Worm (Caenorhabditis elegans) whole organism, L4 larva: ENCODE measurements around the gene mtm-6.

ENCODE experiments used
- F26F4.8 ChIP-seq: fragments of 200-800 bp; sonication (Bioruptor generic); conservative IDR thresholded peaks from 2 replicates; pipeline ENCODE4 v1.3.6; 2022; ENCODE audit warnings: missing genetic modification characterization, missing compliant biosample characterization
- F44E2.7 ChIP-seq: fragments of 200-800 bp; sonication (Bioruptor generic); IDR thresholded peaks from 2 replicates; pipeline ENCODE4 v2.1.2; 2022; ENCODE audit warnings: missing genetic modification characterization, missing compliant biosample characterization
- T20F7.1 ChIP-seq: fragments of 200-800 bp; sonication (Bioruptor generic); optimal IDR thresholded peaks from 2 replicates; lab custom pipeline; 2018; ENCODE audit warnings: mild to moderate bottlenecking, missing genetic modification characterization, missing compliant biosample characterization
- Y5F2A.4 ChIP-seq: fragments of 200-800 bp; sonication (Bioruptor generic); optimal IDR thresholded peaks from 2 replicates; lab custom pipeline; 2018; ENCODE audit warnings: mild to moderate bottlenecking, missing genetic modification characterization, missing compliant biosample characterization
- ZK337.2 ChIP-seq: fragments of 200-800 bp; sonication (Bioruptor generic); IDR thresholded peaks from 2 replicates; pipeline ENCODE4 v1.3.6; 2022; ENCODE audit warnings: missing genetic modification reagents, missing genetic modification characterization, missing compliant biosample characterization
- ZK546.5 ChIP-seq, 2 experiments: sonication (generic microtip); optimal IDR thresholded peaks; 2 replicates each; lab custom pipeline; 2017; ENCODE audit warnings: missing biosample characterization in 2 of 2, missing genetic modification characterization in 2 of 2
- aly-2 ChIP-seq: sonication (generic microtip); optimal IDR thresholded peaks from 2 replicates; lab custom pipeline; 2018; ENCODE audit warnings: missing biosample characterization, missing genetic modification characterization
- attf-4 ChIP-seq: sonication (generic microtip); optimal IDR thresholded peaks from 3 replicates; lab custom pipeline; 2017; ENCODE audit warnings: missing biosample characterization, missing genetic modification characterization
- ceh-20 ChIP-seq: fragments of 200-800 bp; sonication (Bioruptor generic); IDR thresholded peaks from 2 replicates; pipeline ENCODE4 v1.3.6; 2022; ENCODE audit warnings: missing genetic modification reagents, missing genetic modification characterization, missing compliant biosample characterization
- ceh-28 ChIP-seq: fragments of 150-350 bp; optimal IDR thresholded peaks from 2 replicates; lab custom pipeline; 2014; ENCODE audit warnings: missing biosample characterization, missing genetic modification reagents, missing genetic modification characterization
- ceh-32 ChIP-seq: sonication (generic microtip); optimal IDR thresholded peaks from 2 replicates; lab custom pipeline; 2016; ENCODE audit warnings: mild to moderate bottlenecking, missing genetic modification characterization, missing compliant biosample characterization; ENCODE audit not compliant: poor library complexity
- cey-2 ChIP-seq: sonication (generic microtip); optimal IDR thresholded peaks from 3 replicates; lab custom pipeline; 2017; ENCODE audit warnings: missing genetic modification characterization, mild to moderate bottlenecking, missing compliant biosample characterization, antibody characterized with exemption, borderline replicate concordance; ENCODE audit not compliant: insufficient read depth
- ctbp-1 ChIP-seq: fragments of 200-800 bp; sonication (Bioruptor generic); IDR thresholded peaks from 2 replicates; pipeline ENCODE4 v1.3.6; 2022; ENCODE audit warnings: missing genetic modification reagents, missing genetic modification characterization, missing compliant biosample characterization
- daf-12 ChIP-seq: fragments of 150-350 bp; optimal IDR thresholded peaks from 2 replicates; lab custom pipeline; 2014; ENCODE audit warnings: missing biosample characterization, missing genetic modification reagents, missing genetic modification characterization
- daf-8 ChIP-seq: fragments of 200-800 bp; sonication (Bioruptor generic); IDR thresholded peaks from 2 replicates; pipeline ENCODE4 v1.3.6; 2022; ENCODE audit warnings: missing genetic modification characterization, missing compliant biosample characterization
- dmd-8 ChIP-seq: fragments of 200-800 bp; sonication (Bioruptor generic); IDR thresholded peaks from 2 replicates; pipeline ENCODE4 v1.3.6; 2022; ENCODE audit warnings: missing genetic modification characterization, missing compliant biosample characterization
- duxl-1 ChIP-seq: sonication (generic microtip); optimal IDR thresholded peaks from 2 replicates; lab custom pipeline; 2016; ENCODE audit warnings: mild to moderate bottlenecking, missing genetic modification characterization, moderate library complexity, missing compliant biosample characterization; ENCODE audit not compliant: poor library complexity
- egl-43 ChIP-seq: fragments of 200-800 bp; sonication (Bioruptor generic); IDR thresholded peaks from 2 replicates; pipeline ENCODE4 v1.3.6; 2022; ENCODE audit warnings: missing genetic modification reagents, missing genetic modification characterization, missing compliant biosample characterization
- hif-1 ChIP-seq, 2 experiments: sonication (generic microtip); optimal IDR thresholded peaks; 2 replicates each; lab custom pipeline; 2016 to 2017; ENCODE audit warnings: missing compliant biosample characterization in 2 of 2, missing genetic modification characterization in 2 of 2, missing genetic modification reagents in 2 of 2, missing genotype in 2 of 2, mild to moderate bottlenecking in 1 of 2
- hlh-11 ChIP-seq: fragments of 200-800 bp; sonication (Bioruptor generic); optimal IDR thresholded peaks from 2 replicates; lab custom pipeline; 2018; ENCODE audit warnings: mild to moderate bottlenecking, missing genetic modification characterization, missing compliant biosample characterization
- hlh-30 ChIP-seq: sonication (generic microtip); optimal IDR thresholded peaks from 2 replicates; lab custom pipeline; 2017; ENCODE audit warnings: antibody characterized with exemption, mild to moderate bottlenecking, missing genetic modification characterization, missing compliant biosample characterization; ENCODE audit not compliant: insufficient read depth
- hmg-1.1 ChIP-seq: fragments of 200-800 bp; sonication (Bioruptor generic); IDR thresholded peaks from 2 replicates; pipeline ENCODE4 v1.3.6; 2022; ENCODE audit warnings: missing genetic modification reagents, missing genetic modification characterization, missing compliant biosample characterization
- lim-7 ChIP-seq: fragments of 200-800 bp; sonication (Bioruptor generic); IDR thresholded peaks from 2 replicates; pipeline ENCODE4 v1.3.6; 2022; ENCODE audit warnings: missing genetic modification characterization, missing compliant biosample characterization
- lin-1 ChIP-seq: fragments of 200-800 bp; sonication (Bioruptor generic); IDR thresholded peaks from 2 replicates; pipeline ENCODE4 v1.3.6; 2022; ENCODE audit warnings: missing genetic modification reagents, missing genetic modification characterization, missing compliant biosample characterization
- lir-3 ChIP-seq: sonication (generic microtip); optimal IDR thresholded peaks from 2 replicates; lab custom pipeline; 2016; ENCODE audit warnings: mild to moderate bottlenecking, missing genetic modification characterization, missing compliant biosample characterization
- lsy-2 ChIP-seq, 2 experiments: fragments of 150-350 bp in 1 of 2; sonication (generic microtip) in 1 of 2; optimal IDR thresholded peaks; 2 replicates each; lab custom pipeline; 2014 to 2017; ENCODE audit warnings: missing biosample characterization in 2 of 2, missing genetic modification characterization in 2 of 2
- madf-5 ChIP-seq, 2 experiments: fragments of 200-800 bp; sonication (Bioruptor generic); IDR thresholded peaks; 2 replicates each; pipeline ENCODE4 v1.3.6; 2022; ENCODE audit warnings: missing compliant biosample characterization in 2 of 2, missing genetic modification characterization in 2 of 2
- mdt-29 ChIP-seq: fragments of 200-800 bp; sonication (Bioruptor generic); IDR thresholded peaks from 2 replicates; pipeline ENCODE4 v1.3.6; 2022; ENCODE audit warnings: missing genetic modification reagents, missing genetic modification characterization, missing compliant biosample characterization
- mes-2 ChIP-seq: sonication (generic microtip); optimal IDR thresholded peaks from 2 replicates; lab custom pipeline; 2016; ENCODE audit warnings: missing genotype, mild to moderate bottlenecking, missing genetic modification characterization, missing compliant biosample characterization; ENCODE audit not compliant: poor library complexity, severe bottlenecking
- mxl-2 ChIP-seq: fragments of 200-800 bp; sonication (Bioruptor generic); conservative IDR thresholded peaks from 2 replicates; pipeline ENCODE4 v1.3.6; 2022; ENCODE audit warnings: missing genetic modification reagents, missing genetic modification characterization, missing compliant biosample characterization
- mxl-3 ChIP-seq: fragments of 200-800 bp; sonication (Bioruptor generic); optimal IDR thresholded peaks from 2 replicates; lab custom pipeline; 2018; ENCODE audit warnings: mild to moderate bottlenecking, missing genetic modification characterization, missing compliant biosample characterization
- nhr-10 ChIP-seq: fragments of 150-350 bp; optimal IDR thresholded peaks from 2 replicates; lab custom pipeline; 2014; ENCODE audit warnings: missing biosample characterization, missing genetic modification characterization
- nhr-11 ChIP-seq: fragments of 150-350 bp; optimal IDR thresholded peaks from 2 replicates; lab custom pipeline; 2014; ENCODE audit warnings: missing biosample characterization, missing genetic modification characterization
- nhr-111 ChIP-seq: fragments of 200-800 bp; sonication (Bioruptor generic); optimal IDR thresholded peaks from 2 replicates; lab custom pipeline; 2018; ENCODE audit warnings: mild to moderate bottlenecking, missing genetic modification characterization, missing compliant biosample characterization
- nhr-237 ChIP-seq: sonication (generic microtip); optimal IDR thresholded peaks from 2 replicates; lab custom pipeline; 2017; ENCODE audit warnings: missing biosample characterization, missing genetic modification characterization
- nhr-28 ChIP-seq: fragments of 150-350 bp; optimal IDR thresholded peaks from 2 replicates; lab custom pipeline; 2014; ENCODE audit warnings: missing biosample characterization, missing genetic modification characterization
- nhr-42 ChIP-seq: fragments of 200-800 bp; sonication (Bioruptor generic); IDR thresholded peaks from 2 replicates; pipeline ENCODE4 v1.3.6; 2022; ENCODE audit warnings: missing genetic modification characterization, missing compliant biosample characterization
- nhr-48 ChIP-seq: sonication (generic microtip); optimal IDR thresholded peaks from 2 replicates; lab custom pipeline; 2016; ENCODE audit warnings: mild to moderate bottlenecking, missing genetic modification characterization, missing compliant biosample characterization
- nhr-6 ChIP-seq: fragments of 150-350 bp; optimal IDR thresholded peaks from 2 replicates; lab custom pipeline; 2014; ENCODE audit warnings: missing biosample characterization, missing genetic modification characterization
- nhr-77 ChIP-seq: fragments of 150-350 bp; optimal IDR thresholded peaks from 2 replicates; lab custom pipeline; 2014; ENCODE audit warnings: missing biosample characterization, missing genetic modification characterization
- pqm-1 ChIP-seq: sonication (generic microtip); optimal IDR thresholded peaks from 2 replicates; lab custom pipeline; 2017; ENCODE audit warnings: missing biosample characterization, missing genetic modification characterization
- skn-1 ChIP-seq: fragments of 150-350 bp; optimal IDR thresholded peaks from 2 replicates; lab custom pipeline; 2014; ENCODE audit warnings: missing biosample characterization, missing genetic modification characterization
- snpc-1.2 ChIP-seq: fragments of 200-800 bp; sonication (Bioruptor generic); IDR thresholded peaks from 2 replicates; pipeline ENCODE4 v1.3.6; 2022; ENCODE audit warnings: missing genetic modification reagents, missing genetic modification characterization, missing compliant biosample characterization
- tag-97 ChIP-seq: fragments of 200-800 bp; sonication (Bioruptor generic); IDR thresholded peaks from 2 replicates; pipeline ENCODE4 v1.3.6; 2022; ENCODE audit warnings: missing genetic modification characterization, missing compliant biosample characterization
- tra-1 ChIP-seq: fragments of 200-800 bp; sonication (Bioruptor generic); IDR thresholded peaks from 2 replicates; pipeline ENCODE4 v1.3.6; 2022; ENCODE audit warnings: missing genetic modification reagents, missing genetic modification characterization, missing compliant biosample characterization
- unc-62 ChIP-seq, 3 experiments: fragments of 150-350 bp in 1 of 3; sonication (generic microtip); optimal IDR thresholded peaks in 2 of 3; peaks in 1 of 3; 1 replicate in 1 of 3; 2 replicates in 2 of 3; lab custom pipeline; 2014 to 2017; ENCODE audit warnings: missing biosample characterization in 3 of 3, missing genetic modification characterization in 3 of 3, missing genetic modification reagents in 3 of 3, missing genotype in 1 of 3
- vab-7 ChIP-seq: fragments of 200-800 bp; sonication (Bioruptor generic); IDR thresholded peaks from 2 replicates; pipeline ENCODE4 v1.3.6; 2022; ENCODE audit warnings: missing genetic modification reagents, missing genetic modification characterization, missing compliant biosample characterization
- zfp-2 ChIP-seq: sonication (generic microtip); optimal IDR thresholded peaks from 2 replicates; lab custom pipeline; 2016; ENCODE audit warnings: mild to moderate bottlenecking, missing genetic modification characterization, missing compliant biosample characterization
- zip-11 ChIP-seq: fragments of 200-800 bp; sonication (Bioruptor generic); IDR thresholded peaks from 2 replicates; pipeline ENCODE4 v1.3.6; 2022; ENCODE audit warnings: missing genetic modification characterization, missing compliant biosample characterization
- zip-2 ChIP-seq: fragments of 150-350 bp; optimal IDR thresholded peaks from 2 replicates; lab custom pipeline; 2014; ENCODE audit warnings: missing biosample characterization, missing genetic modification characterization
- ztf-11 ChIP-seq: fragments of 150-350 bp; optimal IDR thresholded peaks from 2 replicates; lab custom pipeline; 2014; ENCODE audit warnings: missing biosample characterization, missing genetic modification characterization

mtm-6 gene

ce11 chrIII:13344538-13345136 lies 2.2 kb upstream of the mtm-6 start, which contains the start of gene acaa-2 (continued):
- TF ChIP-seq aly-2 (tag; lab: Kevin White, UChicago) (no peak), duxl-1 (tag; lab: Kevin White, UChicago) (peak; percentile 31), F26F4.8 (GFP tag; lab: Robert Waterston, UW) (no peak), nhr-28 (tag; lab: Kevin White, UChicago) (peak; percentile 100), ZK546.5 (tag; optimal IDR thresholded peaks at IDR 0.05; lab: Kevin White, UChicago) (no peak), daf-8 (GFP tag; lab: Robert Waterston, UW) (no peak), ceh-28 (tag; lab: Kevin White, UChicago) (no peak), hlh-11 (peak; percentile 40), F44E2.7 (no peak), lir-3 (tag; lab: Kevin White, UChicago) (no peak), ceh-32 (no peak), nhr-42 (GFP tag; lab: Robert Waterston, UW) (no peak), skn-1 (no peak), snpc-1.2 (GFP tag; lab: Robert Waterston, UW) (0 out of 2 replicates have a peak, but pooled peaks have one; percentile 36), T20F7.1 (GFP tag; lab: Kevin White, UChicago) (no peak), ztf-11 (tag; lab: Kevin White, UChicago) (no peak), attf-4 (tag; lab: Kevin White, UChicago) (no peak), nhr-77 (tag; lab: Kevin White, UChicago) (peak; percentile 5), unc-62 (GFP tag; optimal IDR thresholded peaks at IDR 0.05 in 1 of 2; lab: Kevin White, UChicago) (no peak), unc-62 (tag; optimal IDR thresholded peaks at IDR 0.05; lab: Kevin White, UChicago) (no peak), zip-11 (no peak), dmd-8 (GFP tag; lab: Robert Waterston, UW) (no peak), nhr-48 (tag; lab: Kevin White, UChicago) (no peak), zfp-2 (tag; lab: Kevin White, UChicago) (no peak), daf-12 (no peak), mdt-29 (GFP tag; lab: Robert Waterston, UW) (no peak), hif-1 (tag; optimal IDR thresholded peaks at IDR 0.05; lab: Kevin White, UChicago) (no peak), lsy-2 (tag; optimal IDR thresholded peaks at IDR 0.05; lab: Kevin White, UChicago) (peak in 1 of 2 experiments; percentile 30), ceh-20 (no peak), pqm-1 (tag; lab: Kevin White, UChicago) (peak; percentile 1), tra-1 (GFP tag; lab: Robert Waterston, UW) (no peak), nhr-6 (tag; lab: Kevin White, UChicago) (peak; percentile 29), mes-2 (tag; lab: Kevin White, UChicago) (peak; percentile 36), mxl-2 (GFP tag; lab: Robert Waterston, UW) (no peak), madf-5 (GFP tag; IDR thresholded peaks at IDR 0.05; lab: Robert Waterston, UW) (no peak), nhr-10 (peak; percentile 75), lim-7 (no peak), hlh-30 (tag; lab: Kevin White, UChicago) (peak; percentile 62), cey-2 (tag; lab: Kevin White, UChicago) (no peak), Y5F2A.4 (GFP tag; lab: Kevin White, UChicago) (no peak), lin-1 (GFP tag; lab: Robert Waterston, UW) (no peak), zip-2 (no peak), nhr-111 (GFP tag; lab: Kevin White, UChicago) (no peak), nhr-11 (tag; lab: Kevin White, UChicago) (peak; percentile 77), hmg-1.1 (GFP tag; lab: Robert Waterston, UW) (no peak), tag-97 (no peak), nhr-237 (tag; lab: Kevin White, UChicago) (no peak), egl-43 (GFP tag; lab: Robert Waterston, UW) (no peak), mxl-3 (GFP tag; lab: Kevin White, UChicago) (no peak), ZK337.2 (no peak), ctbp-1 (no peak), vab-7 (GFP tag; lab: Robert Waterston, UW) (no peak)
